Worm (Caenorhabditis elegans): ENCODE measurements around the gene mec-18.

- TF ChIP-seq ceh-36 (tag; optimal IDR thresholded peaks at IDR 0.05) (no peak), ama-1 (optimal IDR thresholded peaks at IDR 0.05) (no peak), tbx-37 (GFP tag; conservative IDR thresholded peaks at IDR 0.05) (no peak), tbx-11 (GFP tag; IDR thresholded peaks at IDR 0.05) (no peak), scrt-1 (GFP tag; IDR thresholded peaks at IDR 0.05) (no peak), ceh-13 (GFP tag; optimal IDR thresholded peaks at IDR 0.05) (no peak), aly-1 (tag; optimal IDR thresholded peaks at IDR 0.05) (no peak), pes-1 (GFP tag; IDR thresholded peaks at IDR 0.05) (no peak), B0310.2 (tag; optimal IDR thresholded peaks at IDR 0.05) (no peak)
Observed at ce11 chrX:4273614-4274013, 402 bp downstream of the mec-18 start, which contains the start of gene C52B9.10.
